Worm (Caenorhabditis elegans): ENCODE results near the gene C03C10.7.

DNA sequence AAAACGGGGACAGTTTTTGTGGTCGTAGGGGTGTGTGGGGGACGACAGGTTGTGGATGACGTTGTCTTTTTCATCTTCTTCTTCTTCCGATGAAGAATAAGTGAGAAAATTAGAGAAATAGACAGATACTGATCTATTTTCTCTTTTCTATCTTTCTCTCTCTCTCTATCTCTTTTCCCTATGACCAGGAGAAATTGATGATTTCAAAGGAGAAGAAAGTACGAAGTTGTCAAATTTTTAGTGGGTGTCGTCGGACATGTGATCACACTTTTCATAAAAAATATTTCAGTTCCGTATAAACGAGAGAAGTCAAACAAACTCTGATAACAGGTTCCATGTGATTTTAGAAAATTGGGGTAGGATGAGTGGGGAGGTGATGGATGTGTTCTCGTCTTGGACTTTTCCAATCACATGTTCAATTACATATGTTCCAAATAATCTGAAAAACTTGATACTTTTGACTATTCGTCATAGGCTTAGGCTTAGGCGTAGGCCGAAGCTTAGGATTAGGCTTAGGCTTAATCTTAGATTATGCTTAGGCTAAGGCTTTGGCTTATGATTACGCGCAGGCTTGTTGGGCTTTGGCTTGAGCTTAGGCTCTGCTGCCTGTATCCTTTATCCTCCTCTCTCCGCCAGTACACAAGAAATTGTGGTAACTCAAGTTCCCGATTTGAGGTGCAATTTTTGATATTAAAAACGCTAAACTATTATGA, 4.2 kb downstream of the C03C10.7 start:
- TF ChIP-seq mab-5 (tag; optimal IDR thresholded peaks at IDR 0.05) (no peak), nhr-237 (tag; optimal IDR thresholded peaks at IDR 0.05) (peak; percentile 2), unc-39 (tag; optimal IDR thresholded peaks at IDR 0.05) (no peak), elt-1 (tag; optimal IDR thresholded peaks at IDR 0.05; ENCODE audit: borderline replicate concordance, insufficient read depth) (peak; percentile 3), snpc-4 (tag; optimal IDR thresholded peaks at IDR 0.05) (no peak), blmp-1 (tag; optimal IDR thresholded peaks at IDR 0.05) (peak; percentile 64), tbx-8 (GFP tag; optimal IDR thresholded peaks at IDR 0.05) (no peak), lin-32 (GFP tag; optimal IDR thresholded peaks at IDR 0.05) (no peak), unc-62 (GFP tag; optimal IDR thresholded peaks at IDR 0.05) (peak; percentile 45), sptf-1 (tag; optimal IDR thresholded peaks at IDR 0.05) (no peak)
